Fruit fly (Drosophila melanogaster) whole organism, pupa: ENCODE measurements around the gene Qsox3.
A peak's percentile ranks its signal among the peaks of the same experiment; 100 is the strongest.

Experiments
- CG10348 ChIP-seq: fragments of 200-800 bp; sonication (Bioruptor generic); IDR thresholded peaks from 2 replicates; pipeline ENCODE4 v1.3.6; 2022; ENCODE audit warnings: missing biosample characterization, missing genetic modification characterization
- CG12605 ChIP-seq: fragments of 200-800 bp; sonication (Bioruptor generic); IDR thresholded peaks from 2 replicates; pipeline ENCODE4 v1.3.6; 2022; ENCODE audit warnings: missing biosample characterization, missing genetic modification characterization
- CG13204 ChIP-seq: fragments of 200-800 bp; sonication (Bioruptor generic); optimal IDR thresholded peaks from 2 replicates; lab custom pipeline; 2018; ENCODE audit warnings: missing biosample characterization, mild to moderate bottlenecking, missing genetic modification characterization, moderate library complexity
- CG14655 ChIP-seq: fragments of 200-800 bp; sonication (Bioruptor generic); optimal IDR thresholded peaks from 3 replicates; lab custom pipeline; 2017; ENCODE audit warnings: mild to moderate bottlenecking, missing biosample characterization, missing genetic modification reagents, missing genetic modification characterization
- CG15710 ChIP-seq: fragments of 200-800 bp; sonication (Bioruptor generic); optimal IDR thresholded peaks from 2 replicates; lab custom pipeline; 2018; ENCODE audit warnings: missing biosample characterization, mild to moderate bottlenecking, missing genetic modification characterization, moderate library complexity
- CG17806 ChIP-seq: fragments of 200-800 bp; sonication (Bioruptor generic); optimal IDR thresholded peaks from 2 replicates; lab custom pipeline; 2018; ENCODE audit warnings: missing biosample characterization, mild to moderate bottlenecking, missing genetic modification characterization, moderate library complexity
- CG32121 ChIP-seq: fragments of 200-800 bp; sonication (Bioruptor generic); IDR thresholded peaks from 2 replicates; pipeline ENCODE4 v1.3.6; 2022; ENCODE audit warnings: missing biosample characterization, missing genetic modification characterization
- CG34367 ChIP-seq: fragments of 200-800 bp; sonication (Bioruptor generic); optimal IDR thresholded peaks from 2 replicates; lab custom pipeline; 2018; ENCODE audit warnings: missing biosample characterization, mild to moderate bottlenecking, missing genetic modification characterization
- CG4496 ChIP-seq: fragments of 200-800 bp; sonication (Bioruptor generic); IDR thresholded peaks from 3 replicates; pipeline ENCODE4 v1.3.6; 2022; ENCODE audit warnings: missing biosample characterization, missing genetic modification characterization
- CG8159 ChIP-seq: fragments of 200-800 bp; sonication (Bioruptor generic); optimal IDR thresholded peaks from 3 replicates; lab custom pipeline; 2018; ENCODE audit warnings: missing biosample characterization, mild to moderate bottlenecking, missing genetic modification characterization, moderate library complexity
- CG8301 ChIP-seq: fragments of 200-800 bp; sonication (Bioruptor generic); optimal IDR thresholded peaks from 2 replicates; lab custom pipeline; 2018; ENCODE audit warnings: missing biosample characterization, mild to moderate bottlenecking, missing genetic modification characterization
- CG9948 ChIP-seq: fragments of 200-800 bp; sonication (Bioruptor generic); optimal IDR thresholded peaks from 2 replicates; lab custom pipeline; 2018; ENCODE audit warnings: missing biosample characterization, mild to moderate bottlenecking, missing genetic modification characterization, moderate library complexity
- D1 ChIP-seq: fragments of 200-800 bp; sonication (Bioruptor generic); optimal IDR thresholded peaks from 2 replicates; lab custom pipeline; 2018; ENCODE audit warnings: missing biosample characterization, mild to moderate bottlenecking, missing genetic modification characterization, moderate library complexity
- EcR ChIP-seq: fragments of 200-800 bp; sonication (Bioruptor generic); optimal IDR thresholded peaks from 3 replicates; lab custom pipeline; 2019; ENCODE audit warnings: missing biosample characterization, missing genetic modification characterization, mild to moderate bottlenecking, moderate library complexity, missing genetic modification reagents
- Ets98B ChIP-seq: fragments of 200-800 bp; sonication (Bioruptor generic); IDR thresholded peaks from 2 replicates; pipeline ENCODE4 v1.3.6; 2022; ENCODE audit warnings: missing biosample characterization, missing genetic modification characterization
- Pif1A ChIP-seq: fragments of 200-800 bp; sonication (Bioruptor generic); optimal IDR thresholded peaks from 3 replicates; lab custom pipeline; 2016; ENCODE audit warnings: missing biosample characterization, missing genetic modification characterization
- Pif1B ChIP-seq: fragments of 200-800 bp; sonication (Bioruptor generic); optimal IDR thresholded peaks from 3 replicates; lab custom pipeline; 2016; ENCODE audit warnings: missing biosample characterization, missing genetic modification characterization
- Snoo ChIP-seq: fragments of 200-800 bp; sonication (Bioruptor generic); optimal IDR thresholded peaks from 3 replicates; lab custom pipeline; 2017; ENCODE audit warnings: missing biosample characterization, mild to moderate bottlenecking, missing genetic modification characterization, inconsistent platforms
- fd96Ca ChIP-seq: fragments of 200-800 bp; sonication (Bioruptor generic); IDR thresholded peaks from 3 replicates; pipeline ENCODE4 v1.3.6; 2022; ENCODE audit warnings: missing biosample characterization, missing genetic modification characterization
- gl ChIP-seq: fragments of 200-800 bp; sonication (Bioruptor generic); optimal IDR thresholded peaks from 2 replicates; lab custom pipeline; 2018; ENCODE audit warnings: missing biosample characterization, mild to moderate bottlenecking, missing genetic modification characterization
- rn ChIP-seq: fragments of 200-800 bp; sonication (Bioruptor generic); IDR thresholded peaks from 2 replicates; pipeline ENCODE4 v1.3.6; 2022; ENCODE audit warnings: missing biosample characterization, missing genetic modification characterization

Qsox3 gene

DNA sequence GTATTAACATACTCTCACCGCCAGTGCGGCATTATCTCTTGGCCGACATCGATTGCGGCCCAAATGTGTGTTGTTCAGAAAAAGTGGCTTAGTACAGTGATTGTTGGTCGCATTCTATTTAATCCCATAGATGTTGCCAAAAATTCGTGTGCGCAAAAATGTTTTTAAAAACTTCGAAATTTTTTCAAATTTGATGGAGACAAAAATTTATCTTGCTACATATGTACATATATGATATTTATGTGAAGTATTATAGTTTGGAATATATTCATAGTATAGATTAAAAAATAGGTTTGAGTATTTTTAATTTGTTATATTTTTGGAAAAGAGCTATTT is 26.3 kb downstream of the Qsox3 start:
- TF ChIP-seq CG17806 (tag; lab: Kevin White, UChicago): no peak
- TF ChIP-seq CG13204 (GFP tag; lab: Kevin White, UChicago): no peak
- no peak for TF ChIP-seq Pif1A
- TF ChIP-seq CG10348 (GFP tag; lab: Robert Waterston, UW): no peak
- no peak for TF ChIP-seq CG8301
- TF ChIP-seq CG34367: no peak
- TF ChIP-seq gl: no peak
- peak; percentile 54 for TF ChIP-seq D1 (tag; lab: Kevin White, UChicago)
- TF ChIP-seq CG15710: no peak
- TF ChIP-seq Ets98B: no peak
- TF ChIP-seq CG8159 (tag; lab: Kevin White, UChicago): peak; percentile 65
- no peak for TF ChIP-seq CG12605 (GFP tag; lab: Robert Waterston, UW)
- TF ChIP-seq fd96Ca (GFP tag; lab: Robert Waterston, UW): no peak
- TF ChIP-seq CG4496: no peak
- TF ChIP-seq rn (GFP tag; lab: Robert Waterston, UW): no peak; the same call in 1 of the 2 replicates
- TF ChIP-seq CG14655 (GFP tag; lab: Kevin White, UChicago): no peak
- no peak for TF ChIP-seq Pif1B (GFP tag; lab: Kevin White, UChicago)
- TF ChIP-seq CG9948 (tag; lab: Kevin White, UChicago): peak; percentile 18
- TF ChIP-seq EcR (GFP tag; lab: Kevin White, UChicago): no peak
- TF ChIP-seq, all 21 proteins: peak for 3

DNA sequence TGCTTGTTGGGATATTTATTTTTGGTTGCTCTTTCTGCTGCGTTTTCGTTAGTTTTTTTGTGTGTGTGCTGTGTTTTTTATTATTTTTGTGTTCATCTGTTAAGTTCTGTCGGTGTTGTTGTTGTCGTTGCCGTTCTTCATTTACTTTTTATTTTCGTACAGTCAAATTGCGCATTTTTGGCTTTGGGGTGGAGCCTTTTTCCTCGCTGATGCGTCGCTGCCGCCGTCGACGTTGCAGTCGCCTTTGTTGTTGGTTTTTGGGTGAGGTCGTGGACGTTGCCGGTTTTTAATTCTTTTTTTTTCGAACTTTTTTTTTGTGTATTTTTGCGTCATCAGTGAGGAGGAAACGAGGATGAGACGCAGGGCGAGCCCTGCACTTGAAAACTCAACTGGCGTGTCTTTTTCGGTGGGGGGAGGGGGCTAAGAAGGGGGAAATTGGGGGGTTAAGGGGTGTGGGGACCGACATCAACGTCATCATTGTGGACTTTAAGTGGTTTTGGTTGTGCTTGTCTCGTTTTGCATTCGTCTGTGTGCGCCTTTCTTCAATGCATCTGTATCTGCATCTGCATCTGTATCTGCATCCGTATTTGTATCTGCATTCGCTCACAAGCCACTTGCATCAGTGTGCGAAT is 27.0 kb downstream of the Qsox3 start:
- TF ChIP-seq CG8159 (tag; lab: Kevin White, UChicago): peak; percentile 21
- TF ChIP-seq CG14655 (GFP tag; lab: Kevin White, UChicago): peak; percentile 10
- TF ChIP-seq gl: peak; percentile 73
- peak; percentile 26 for TF ChIP-seq Ets98B
- peak; percentile 51 for TF ChIP-seq CG12605 (GFP tag; lab: Robert Waterston, UW)
- TF ChIP-seq CG10348 (GFP tag; lab: Robert Waterston, UW): no peak
- TF ChIP-seq Snoo (tag; lab: Kevin White, UChicago): peak; percentile 37
- peak; percentile 59 for TF ChIP-seq Pif1B (GFP tag; lab: Kevin White, UChicago)
- no peak for TF ChIP-seq D1 (tag; lab: Kevin White, UChicago)
- TF ChIP-seq CG34367: no peak
- TF ChIP-seq rn (GFP tag; lab: Robert Waterston, UW): 0 out of 2 replicates have a peak, but pooled peaks have one; percentile 22
- TF ChIP-seq Pif1A: peak; percentile 28
- no peak; the same call in 1 of the 2 replicates for TF ChIP-seq CG32121 (GFP tag; lab: Robert Waterston, UW)
- TF ChIP-seq fd96Ca (GFP tag; lab: Robert Waterston, UW): peak; percentile 63; the same call in 1 of the 3 replicates
- TF ChIP-seq CG13204 (GFP tag; lab: Kevin White, UChicago): peak; percentile 81
- peak; percentile 92 for TF ChIP-seq EcR (GFP tag; lab: Kevin White, UChicago)
- TF ChIP-seq CG17806 (tag; lab: Kevin White, UChicago): no peak
- TF ChIP-seq CG4496: peak; percentile 53; the same call in 2 of the 3 replicates
- TF ChIP-seq CG8301: no peak
- peak; percentile 37 for TF ChIP-seq CG15710
- no peak for TF ChIP-seq CG9948 (tag; lab: Kevin White, UChicago)
- TF ChIP-seq, all 21 proteins: peak for 14

DNA sequence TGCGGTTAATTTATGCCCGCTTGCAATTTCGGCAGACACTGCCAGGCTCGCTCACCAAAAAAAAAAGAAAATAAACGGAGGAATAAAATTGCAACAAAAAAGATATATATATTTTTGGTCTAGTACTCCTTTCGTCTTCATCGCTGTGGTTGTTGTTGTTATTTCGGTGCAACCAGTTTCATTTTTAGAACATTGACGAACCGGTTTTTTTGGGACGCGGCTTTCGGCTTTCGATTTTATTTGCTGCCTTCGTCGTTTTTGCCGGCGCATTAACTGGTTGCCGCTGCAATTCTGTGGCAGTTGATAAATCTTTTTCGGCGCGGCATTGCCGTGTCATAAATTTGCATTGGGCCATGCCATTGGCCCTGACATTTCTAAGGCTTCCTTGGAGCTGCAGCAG is 27.5 kb downstream of the Qsox3 start:
- TF ChIP-seq Snoo (tag; lab: Kevin White, UChicago): no peak
- no peak for TF ChIP-seq CG8301
- TF ChIP-seq rn (GFP tag; lab: Robert Waterston, UW): no peak
- TF ChIP-seq CG8159 (tag; lab: Kevin White, UChicago): no peak
- no peak for TF ChIP-seq CG34367
- TF ChIP-seq Ets98B: no peak
- no peak for TF ChIP-seq CG14655 (GFP tag; lab: Kevin White, UChicago)
- TF ChIP-seq D1 (tag; lab: Kevin White, UChicago): no peak
- no peak for TF ChIP-seq EcR (GFP tag; lab: Kevin White, UChicago)
- TF ChIP-seq Pif1A: no peak
- no peak for TF ChIP-seq CG9948 (tag; lab: Kevin White, UChicago)
- TF ChIP-seq CG12605 (GFP tag; lab: Robert Waterston, UW): no peak
- TF ChIP-seq CG4496: no peak

DNA sequence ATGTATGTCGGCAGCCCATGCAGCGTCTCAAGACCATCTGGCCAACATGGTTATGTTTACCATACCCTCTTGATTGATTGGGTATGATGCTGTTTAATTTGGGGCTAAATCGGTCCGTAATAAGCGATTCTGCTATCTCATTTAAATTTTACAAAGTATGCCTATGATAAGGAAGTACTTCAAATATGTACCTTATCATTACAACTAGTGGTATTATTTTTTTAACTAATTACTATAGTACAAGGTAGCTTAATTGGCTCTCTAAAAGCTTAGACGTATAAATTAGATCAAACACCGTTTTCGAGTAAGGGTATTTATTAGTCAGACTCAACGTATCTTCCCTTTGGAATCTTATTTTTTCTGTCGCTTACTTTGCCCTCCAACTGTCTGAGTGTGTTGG is 28.6 kb downstream of the Qsox3 start:
- TF ChIP-seq CG8301: no peak
- no peak for TF ChIP-seq CG10348 (GFP tag; lab: Robert Waterston, UW)
- no peak for TF ChIP-seq Ets98B
- TF ChIP-seq CG17806 (tag; lab: Kevin White, UChicago): peak; percentile 51
- TF ChIP-seq CG15710: peak; percentile 70
- TF ChIP-seq Pif1A: no peak
- TF ChIP-seq fd96Ca (GFP tag; lab: Robert Waterston, UW): no peak
- TF ChIP-seq EcR (GFP tag; lab: Kevin White, UChicago): no peak
- no peak for TF ChIP-seq CG12605 (GFP tag; lab: Robert Waterston, UW)
- peak; percentile 54 for TF ChIP-seq CG9948 (tag; lab: Kevin White, UChicago)
- TF ChIP-seq CG4496: no peak
- TF ChIP-seq CG34367: peak; percentile 42
- TF ChIP-seq CG32121 (GFP tag; lab: Robert Waterston, UW): no peak
- no peak for TF ChIP-seq Snoo (tag; lab: Kevin White, UChicago)
- no peak for TF ChIP-seq CG14655 (GFP tag; lab: Kevin White, UChicago)
- TF ChIP-seq gl: no peak
- TF ChIP-seq D1 (tag; lab: Kevin White, UChicago): no peak
- TF ChIP-seq Pif1B (GFP tag; lab: Kevin White, UChicago): no peak
- TF ChIP-seq CG8159 (tag; lab: Kevin White, UChicago): peak; percentile 81
- TF ChIP-seq CG13204 (GFP tag; lab: Kevin White, UChicago): no peak
- no peak for TF ChIP-seq rn (GFP tag; lab: Robert Waterston, UW)

DNA sequence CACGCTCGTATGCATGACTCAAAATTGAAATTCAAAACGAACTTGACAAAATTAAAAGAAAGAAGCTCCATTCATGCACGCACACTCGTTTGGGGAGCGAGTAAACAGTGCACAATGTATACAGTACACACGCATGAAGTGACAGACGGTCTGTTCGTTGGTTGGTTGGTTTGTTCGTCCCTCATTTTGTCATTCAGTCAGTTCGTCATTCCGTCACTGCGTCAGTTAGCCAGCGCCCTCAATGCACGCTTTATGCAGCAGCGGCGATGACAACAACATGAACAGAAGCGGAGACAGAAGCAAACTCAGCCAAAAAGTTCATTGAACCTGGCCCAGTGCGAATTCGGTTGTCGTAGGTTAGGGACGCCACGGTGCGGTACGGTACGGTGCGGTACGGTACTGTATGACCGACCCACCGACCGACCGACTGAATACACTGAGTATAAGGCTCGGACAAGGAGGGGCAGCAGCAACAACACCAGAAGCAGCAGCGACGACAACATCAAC is 29.3 kb downstream of the Qsox3 start:
- TF ChIP-seq EcR (GFP tag; lab: Kevin White, UChicago) (peak; percentile 97), CG13204 (GFP tag; lab: Kevin White, UChicago) (no peak)
- TF ChIP-seq, all 21 proteins: peak for 1
